Worm (Caenorhabditis elegans) whole organism, L2 larva: ENCODE measurements around the gene str-233.

Experiments
- Y55F3AM.14 ChIP-seq: fragments of 200-800 bp; sonication (Bioruptor generic); optimal IDR thresholded peaks from 2 replicates; lab custom pipeline; 2018; ENCODE audit warnings: mild to moderate bottlenecking, missing genetic modification characterization, missing compliant biosample characterization
- ZK546.5 ChIP-seq: sonication (generic microtip); optimal IDR thresholded peaks from 2 replicates; lab custom pipeline; 2017; ENCODE audit warnings: missing biosample characterization, missing genetic modification characterization
- aly-2 ChIP-seq: fragments of 150-350 bp; optimal IDR thresholded peaks from 2 replicates; lab custom pipeline; 2014; ENCODE audit warnings: missing biosample characterization, missing genetic modification characterization
- elt-3 ChIP-seq: sonication (generic microtip); optimal IDR thresholded peaks from 2 replicates; lab custom pipeline; 2017; ENCODE audit warnings: missing biosample characterization, missing genetic modification characterization
- lin-13 ChIP-seq: fragments of 150-350 bp; optimal IDR thresholded peaks from 2 replicates; lab custom pipeline; 2014; ENCODE audit warnings: missing biosample characterization, missing genetic modification reagents, missing genetic modification characterization
- lsy-2 ChIP-seq, 2 experiments: fragments of 150-350 bp in 1 of 2; sonication (generic microtip) in 1 of 2; optimal IDR thresholded peaks; 2 replicates each; lab custom pipeline; 2014 to 2017; ENCODE audit warnings: missing biosample characterization in 2 of 2, missing genetic modification characterization in 2 of 2
- mdl-1 ChIP-seq, 2 experiments: fragments of 150-350 bp in 1 of 2; sonication (generic microtip) in 1 of 2; optimal IDR thresholded peaks; 2 replicates each; lab custom pipeline; 2017; ENCODE audit warnings: missing biosample characterization in 2 of 2, missing genetic modification characterization in 2 of 2
- nhr-10 ChIP-seq: sonication (generic microtip); optimal IDR thresholded peaks from 2 replicates; lab custom pipeline; 2017; ENCODE audit warnings: missing biosample characterization, missing genetic modification characterization
- snpc-4 ChIP-seq: fragments of 150-350 bp; optimal IDR thresholded peaks from 2 replicates; lab custom pipeline; 2014; ENCODE audit warnings: missing biosample characterization, missing genetic modification characterization
- unc-62 ChIP-seq: fragments of 150-350 bp; optimal IDR thresholded peaks from 2 replicates; lab custom pipeline; 2014; ENCODE audit warnings: missing biosample characterization, missing genetic modification reagents, missing genetic modification characterization

DNA sequence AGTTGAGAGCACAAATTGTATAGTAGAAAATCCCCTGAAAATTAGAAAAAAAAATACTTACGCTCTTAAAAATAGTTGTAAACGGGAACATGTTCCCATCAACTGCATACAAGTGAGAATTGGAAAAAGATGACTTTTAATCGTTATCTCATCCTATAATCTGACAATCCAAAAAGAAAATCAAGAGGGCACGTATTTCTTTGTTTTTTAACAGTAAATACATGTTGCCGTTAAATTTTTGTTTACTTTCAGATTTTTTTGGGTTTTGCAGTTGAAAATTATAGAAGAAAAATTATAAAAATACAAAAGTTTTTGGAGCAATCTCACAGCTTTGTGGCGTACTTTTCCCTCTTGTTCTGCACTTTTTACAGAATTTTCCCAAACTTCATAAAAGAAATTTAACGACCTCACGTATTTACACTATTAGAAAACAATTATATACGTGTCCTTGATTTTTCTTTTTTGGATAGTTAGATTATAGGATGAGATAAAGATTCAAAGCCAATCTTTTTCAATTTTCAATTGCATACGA lies 12.7 kb downstream of the str-233 start, which contains the start of the genes C06C6.9 and C06C6.8:
- TF ChIP-seq snpc-4 (tag; lab: Kevin White, UChicago) (no peak), lsy-2 (tag; optimal IDR thresholded peaks at IDR 0.05; lab: Kevin White, UChicago) (no peak), lin-13 (no peak), nhr-10 (tag; lab: Kevin White, UChicago) (no peak), aly-2 (no peak), mdl-1 (tag; optimal IDR thresholded peaks at IDR 0.05; lab: Kevin White, UChicago) (no peak), unc-62 (GFP tag; lab: Kevin White, UChicago) (no peak), Y55F3AM.14 (no peak), ZK546.5 (tag; lab: Kevin White, UChicago) (no peak), elt-3 (no peak)
